Worm (Caenorhabditis elegans) whole organism, mixed stage, embryonic: ENCODE data around the gene ZK1320.9.

Experiments
- M03D4.4 ChIP-seq: sonication (generic microtip); optimal IDR thresholded peaks from 2 replicates; lab custom pipeline; 2017; ENCODE audit warnings: mild to moderate bottlenecking, missing genetic modification characterization, missing compliant biosample characterization
- bed-3 ChIP-seq: fragments of 200-800 bp; sonication (Bioruptor generic); optimal IDR thresholded peaks from 3 replicates; lab custom pipeline; 2018; ENCODE audit warnings: mild to moderate bottlenecking, missing genetic modification characterization, moderate library complexity, missing compliant biosample characterization
- blmp-1 ChIP-seq: fragments of 150-350 bp; optimal IDR thresholded peaks from 2 replicates; lab custom pipeline; 2014; ENCODE audit warnings: missing biosample characterization, missing genetic modification characterization
- ceh-43 ChIP-seq: fragments of 200-800 bp; sonication (Bioruptor generic); optimal IDR thresholded peaks from 2 replicates; lab custom pipeline; 2018; ENCODE audit warnings: mild to moderate bottlenecking, missing genetic modification characterization, moderate library complexity, missing compliant biosample characterization
- ces-1 ChIP-seq: fragments of 150-350 bp; optimal IDR thresholded peaks from 2 replicates; lab custom pipeline; 2014; ENCODE audit warnings: missing biosample characterization, missing genetic modification reagents, missing genetic modification characterization
- cnd-1 ChIP-seq: fragments of 200-800 bp; sonication (Bioruptor generic); optimal IDR thresholded peaks from 2 replicates; lab custom pipeline; 2018; ENCODE audit warnings: mild to moderate bottlenecking, missing genetic modification characterization, missing compliant biosample characterization
- drap-1 ChIP-seq: fragments of 200-800 bp; sonication (Bioruptor generic); optimal IDR thresholded peaks from 3 replicates; lab custom pipeline; 2018; ENCODE audit warnings: mild to moderate bottlenecking, missing genetic modification characterization, missing compliant biosample characterization
- elt-1 ChIP-seq: sonication (generic microtip); optimal IDR thresholded peaks from 2 replicates; lab custom pipeline; 2017; ENCODE audit warnings: missing genetic modification characterization, mild to moderate bottlenecking, missing compliant biosample characterization, antibody characterized with exemption, moderate library complexity, borderline replicate concordance; ENCODE audit not compliant: insufficient read depth
- elt-3 ChIP-seq: fragments of 150-350 bp; optimal IDR thresholded peaks from 2 replicates; lab custom pipeline; 2014; ENCODE audit warnings: missing biosample characterization, missing genetic modification characterization
- flh-1 ChIP-seq: fragments of 200-800 bp; sonication (Bioruptor generic); optimal IDR thresholded peaks from 2 replicates; lab custom pipeline; 2018; ENCODE audit warnings: mild to moderate bottlenecking, missing genetic modification characterization, moderate library complexity, missing compliant biosample characterization
- ham-2 ChIP-seq: fragments of 200-800 bp; sonication (Bioruptor generic); optimal IDR thresholded peaks from 2 replicates; lab custom pipeline; 2018; ENCODE audit warnings: mild to moderate bottlenecking, missing genetic modification characterization, missing compliant biosample characterization
- hlh-1 ChIP-seq: fragments of 150-350 bp; optimal IDR thresholded peaks from 2 replicates; lab custom pipeline; 2014; ENCODE audit warnings: missing biosample characterization, missing genetic modification reagents, missing genetic modification characterization
- lin-13 ChIP-seq: fragments of 150-350 bp; optimal IDR thresholded peaks from 2 replicates; lab custom pipeline; 2014; ENCODE audit warnings: missing biosample characterization, missing genetic modification characterization
- lin-32 ChIP-seq: fragments of 200-800 bp; sonication (Bioruptor generic); optimal IDR thresholded peaks from 2 replicates; lab custom pipeline; 2018; ENCODE audit warnings: mild to moderate bottlenecking, missing genetic modification characterization, missing compliant biosample characterization
- lsy-2 ChIP-seq: fragments of 150-350 bp; optimal IDR thresholded peaks from 2 replicates; lab custom pipeline; 2014; ENCODE audit warnings: missing biosample characterization, missing genetic modification characterization
- mep-1 ChIP-seq: fragments of 150-350 bp; optimal IDR thresholded peaks from 2 replicates; lab custom pipeline; 2017; ENCODE audit warnings: missing biosample characterization, missing genetic modification reagents, missing genetic modification characterization, inconsistent platforms
- mls-2 ChIP-seq: sonication (generic microtip); optimal IDR thresholded peaks from 2 replicates; lab custom pipeline; 2016; ENCODE audit warnings: mild to moderate bottlenecking, missing genetic modification characterization, moderate library complexity, missing compliant biosample characterization
- nhr-12 ChIP-seq: fragments of 150-350 bp; optimal IDR thresholded peaks from 2 replicates; lab custom pipeline; 2014; ENCODE audit warnings: missing biosample characterization, missing genetic modification characterization
- nhr-2 ChIP-seq: fragments of 150-350 bp; optimal IDR thresholded peaks from 2 replicates; lab custom pipeline; 2014; ENCODE audit warnings: missing biosample characterization, missing genetic modification characterization
- nhr-28 ChIP-seq: fragments of 150-350 bp; optimal IDR thresholded peaks from 2 replicates; lab custom pipeline; 2014; ENCODE audit warnings: missing biosample characterization, missing genetic modification characterization
- nhr-76 ChIP-seq: sonication (generic microtip); optimal IDR thresholded peaks from 2 replicates; lab custom pipeline; 2017; ENCODE audit warnings: missing biosample characterization, missing genetic modification characterization
- pha-4 ChIP-seq: fragments of 150-350 bp; optimal IDR thresholded peaks from 2 replicates; lab custom pipeline; 2018; ENCODE audit warnings: missing biosample characterization, missing genetic modification reagents, missing genetic modification characterization
- sem-2 ChIP-seq: fragments of 200-800 bp; sonication (Bioruptor generic); optimal IDR thresholded peaks from 2 replicates; lab custom pipeline; 2018; ENCODE audit warnings: mild to moderate bottlenecking, missing genetic modification characterization, missing compliant biosample characterization
- snpc-4 ChIP-seq: fragments of 150-350 bp; optimal IDR thresholded peaks from 2 replicates; lab custom pipeline; 2014; ENCODE audit warnings: missing biosample characterization, missing genetic modification characterization
- tbx-8 ChIP-seq: fragments of 200-800 bp; sonication (Bioruptor generic); optimal IDR thresholded peaks from 2 replicates; lab custom pipeline; 2018; ENCODE audit warnings: mild to moderate bottlenecking, missing genetic modification characterization, moderate library complexity, missing compliant biosample characterization
- unc-120 ChIP-seq: sonication (generic microtip); optimal IDR thresholded peaks from 2 replicates; lab custom pipeline; 2017; ENCODE audit warnings: missing genetic modification characterization, missing compliant biosample characterization; ENCODE audit not compliant: poor library complexity, severe bottlenecking
- unc-39 ChIP-seq: fragments of 150-350 bp; optimal IDR thresholded peaks from 2 replicates; lab custom pipeline; 2014; ENCODE audit warnings: missing biosample characterization, missing genetic modification characterization
- unc-62 ChIP-seq: fragments of 150-350 bp; optimal IDR thresholded peaks from 2 replicates; lab custom pipeline; 2014; ENCODE audit warnings: missing biosample characterization, missing genetic modification reagents, missing genetic modification characterization
- zip-8 ChIP-seq: fragments of 150-350 bp; optimal IDR thresholded peaks from 2 replicates; lab custom pipeline; 2014; ENCODE audit warnings: missing biosample characterization, missing genetic modification characterization
- ztf-11 ChIP-seq: fragments of 150-350 bp; optimal IDR thresholded peaks from 2 replicates; lab custom pipeline; 2014; ENCODE audit warnings: missing biosample characterization, missing genetic modification characterization

ZK1320.9 gene

ce11 chrII:9668959-9669358, 17.6 kb downstream of the ZK1320.9 start, which contains the start of gene taf-8:
Gene taf-8, plus strand, starts transcription at chrII:9669318.
- no peak for TF ChIP-seq nhr-28
- TF ChIP-seq pha-4 (tag; lab: Kevin White, UChicago) = peak; percentile 31
- no peak for TF ChIP-seq lin-32 (GFP tag; lab: Kevin White, UChicago)
- TF ChIP-seq ceh-43 (GFP tag; lab: Kevin White, UChicago) = no peak
- TF ChIP-seq drap-1 = no peak
- TF ChIP-seq ces-1 = peak; percentile 69
- peak; percentile 53 for TF ChIP-seq lsy-2
- no peak for TF ChIP-seq sem-2
- TF ChIP-seq nhr-76 (tag; lab: Kevin White, UChicago) = no peak
- no peak for TF ChIP-seq blmp-1

ce11 chrII:9667382-9667781, 19.1 kb downstream of the ZK1320.9 start, which contains the start of gene ZK1320.11:
Gene ZK1320.11, plus strand, starts transcription at chrII:9667624.
- TF ChIP-seq lin-13 (tag; lab: Kevin White, UChicago) (no peak), ces-1 (peak; percentile 55)

- TF ChIP-seq sem-2 = no peak
- TF ChIP-seq nhr-2 (tag; lab: Kevin White, UChicago) = no peak
- TF ChIP-seq, all 35 proteins: peak for 0
Measured at ce11 chrII:9665577-9665976, 20.9 kb downstream of the ZK1320.9 start, which contains the start of gene ZK1320.5. Gene ZK1320.5, minus strand, starts transcription at chrII:9665677.

ce11 chrII:9662797-9663196, 23.7 kb downstream of the ZK1320.9 start, which contains the start of gene cyp-13A10:
Gene cyp-13A10, minus strand, starts transcription at chrII:9662884.
- TF ChIP-seq bed-3 = no peak
- peak; percentile 32 for TF ChIP-seq zip-8

- TF ChIP-seq zip-8 (no peak), flh-1 (GFP tag; lab: Kevin White, UChicago) (no peak), blmp-1 (no peak), M03D4.4 (tag; lab: Kevin White, UChicago) (no peak), mls-2 (tag; lab: Kevin White, UChicago) (no peak), elt-3 (tag; lab: Kevin White, UChicago) (no peak), bed-3 (no peak), cnd-1 (tag; lab: Kevin White, UChicago) (no peak), tbx-8 (GFP tag; lab: Kevin White, UChicago) (no peak), pha-4 (tag; lab: Kevin White, UChicago) (no peak)
Measured at ce11 chrII:9662160-9662559, 24.4 kb downstream of the ZK1320.9 start.

ce11 chrII:9660379-9660778, 26.1 kb downstream of the ZK1320.9 start, which contains the start of gene ZK1320.3:
Gene ZK1320.3, minus strand, starts transcription at chrII:9660419.
- TF ChIP-seq zip-8 (no peak), sem-2 (no peak), ztf-11 (no peak), nhr-12 (tag; lab: Kevin White, UChicago) (no peak), cnd-1 (tag; lab: Kevin White, UChicago) (no peak), ceh-43 (GFP tag; lab: Kevin White, UChicago) (no peak), pha-4 (tag; lab: Kevin White, UChicago) (no peak), snpc-4 (tag; lab: Kevin White, UChicago) (no peak), ham-2 (GFP tag; lab: Kevin White, UChicago) (no peak), unc-39 (tag; lab: Kevin White, UChicago) (no peak), hlh-1 (tag; lab: Kevin White, UChicago) (no peak), M03D4.4 (tag; lab: Kevin White, UChicago) (no peak), elt-1 (tag; lab: Kevin White, UChicago) (no peak)

ce11 chrII:9658915-9659314, 27.6 kb downstream of the ZK1320.9 start, which contains the start of gene ZK1320.2:
Gene ZK1320.2, minus strand, starts transcription at chrII:9659002.
- TF ChIP-seq unc-62 (no peak), lin-13 (tag; lab: Kevin White, UChicago) (no peak), mep-1 (tag; lab: Kevin White, UChicago) (no peak), mls-2 (tag; lab: Kevin White, UChicago) (no peak), flh-1 (GFP tag; lab: Kevin White, UChicago) (no peak), unc-120 (tag; lab: Kevin White, UChicago) (no peak)
